Worm (Caenorhabditis elegans) whole organism, early embryonic: ENCODE measurements around the gene zyg-11.

ENCODE experiments used
- B0310.2 ChIP-seq: sonication (generic microtip); optimal IDR thresholded peaks from 2 replicates; lab custom pipeline; 2016; ENCODE audit warnings: mild to moderate bottlenecking, missing genetic modification characterization, missing compliant biosample characterization
- F13C5.2 ChIP-seq: sonication (generic microtip); optimal IDR thresholded peaks from 2 replicates; lab custom pipeline; 2017; ENCODE audit warnings: mild to moderate bottlenecking, missing genetic modification characterization, inconsistent platforms, missing compliant biosample characterization
- ama-1 ChIP-seq: fragments of 150-350 bp; optimal IDR thresholded peaks from 2 replicates; lab custom pipeline; 2014
- ceh-13 ChIP-seq: fragments of 200-800 bp; sonication (Bioruptor generic); optimal IDR thresholded peaks from 2 replicates; lab custom pipeline; 2018; ENCODE audit warnings: mild to moderate bottlenecking, missing genetic modification characterization, missing compliant biosample characterization
- ceh-36 ChIP-seq: sonication (generic microtip); optimal IDR thresholded peaks from 2 replicates; lab custom pipeline; 2016; ENCODE audit warnings: missing genetic modification characterization, inconsistent platforms, missing compliant biosample characterization
- ets-7 ChIP-seq: sonication (generic microtip); optimal IDR thresholded peaks from 2 replicates; lab custom pipeline; 2016; ENCODE audit warnings: missing genotype, missing genetic modification characterization, missing compliant biosample characterization
- flt-1 ChIP-seq: fragments of 200-800 bp; sonication (Bioruptor generic); IDR thresholded peaks from 2 replicates; pipeline ENCODE4 v1.3.6; 2022; ENCODE audit warnings: missing genetic modification characterization, missing compliant biosample characterization
- hmbx-1 ChIP-seq: sonication (generic microtip); optimal IDR thresholded peaks from 2 replicates; lab custom pipeline; 2016; ENCODE audit warnings: mild to moderate bottlenecking, missing genetic modification characterization, missing compliant biosample characterization
- hmg-4 ChIP-seq: fragments of 200-800 bp; sonication (Bioruptor generic); optimal IDR thresholded peaks from 2 replicates; lab custom pipeline; 2018; ENCODE audit warnings: mild to moderate bottlenecking, missing genetic modification characterization, missing compliant biosample characterization
- pes-1 ChIP-seq: fragments of 200-800 bp; sonication (Bioruptor generic); IDR thresholded peaks from 2 replicates; pipeline ENCODE4 v1.3.6; 2022; ENCODE audit warnings: missing genetic modification reagents, missing genetic modification characterization, missing compliant biosample characterization
- scrt-1 ChIP-seq: fragments of 200-800 bp; sonication (Bioruptor generic); IDR thresholded peaks from 2 replicates; pipeline ENCODE4 v1.3.6; 2022; ENCODE audit warnings: missing genetic modification characterization, missing compliant biosample characterization
- tbx-11 ChIP-seq: fragments of 200-800 bp; sonication (Bioruptor generic); IDR thresholded peaks from 2 replicates; pipeline ENCODE4 v1.3.6; 2022; ENCODE audit warnings: missing genetic modification characterization, missing compliant biosample characterization
- tbx-37 ChIP-seq: fragments of 200-800 bp; sonication (Bioruptor generic); conservative IDR thresholded peaks from 2 replicates; pipeline ENCODE4 v1.3.6; 2022; ENCODE audit warnings: missing genetic modification reagents, missing genetic modification characterization, missing compliant biosample characterization
- tra-4 ChIP-seq: sonication (generic microtip); optimal IDR thresholded peaks from 2 replicates; lab custom pipeline; 2017; ENCODE audit warnings: missing genetic modification characterization, missing compliant biosample characterization

DNA sequence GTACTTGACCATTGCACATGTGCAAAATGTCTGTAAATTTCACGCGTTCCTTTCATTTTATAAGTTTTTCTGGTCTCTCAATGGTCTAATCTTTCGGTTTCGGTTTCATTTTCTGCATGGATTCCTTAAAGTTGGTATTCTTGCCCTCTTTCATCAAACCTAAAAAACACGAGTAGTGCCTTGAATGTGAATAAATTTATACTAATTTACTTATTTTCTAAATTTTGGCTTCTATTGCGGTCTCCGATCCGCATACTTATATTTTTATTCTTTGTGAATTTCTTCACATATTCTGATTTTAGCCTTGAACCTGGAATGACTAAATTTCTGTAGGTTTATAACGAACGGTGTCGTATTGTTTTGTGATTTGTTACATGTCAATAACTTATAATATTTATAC, 48.5 kb downstream of the zyg-11 start, which contains the start of gene pdha-1:
- TF ChIP-seq ceh-36 (tag; lab: Kevin White, UChicago) (no peak), ama-1 (lab: Kevin White, UChicago) (no peak), tra-4 (tag; lab: Kevin White, UChicago) (no peak), hmbx-1 (tag; lab: Kevin White, UChicago) (no peak), pes-1 (GFP tag; lab: Robert Waterston, UW) (no peak), ets-7 (tag; lab: Kevin White, UChicago) (no peak), flt-1 (GFP tag; lab: Robert Waterston, UW) (no peak), tbx-11 (GFP tag; lab: Robert Waterston, UW) (no peak), hmg-4 (no peak), F13C5.2 (tag; lab: Kevin White, UChicago) (no peak), ceh-13 (GFP tag; lab: Kevin White, UChicago) (no peak), scrt-1 (GFP tag; lab: Robert Waterston, UW) (no peak), B0310.2 (tag; lab: Kevin White, UChicago) (no peak), tbx-37 (GFP tag; lab: Robert Waterston, UW) (no peak)
